Worm (Caenorhabditis elegans) whole organism, young adult: ENCODE data around the gene F53C11.1.

Source experiments
- bed-1 ChIP-seq: fragments of 200-800 bp; sonication (Bioruptor generic); IDR thresholded peaks from 2 replicates; pipeline ENCODE4 v1.3.6; 2022; ENCODE audit warnings: missing genetic modification reagents, missing genetic modification characterization, missing compliant biosample characterization
- ceh-40 ChIP-seq: fragments of 200-800 bp; sonication (Bioruptor generic); IDR thresholded peaks from 2 replicates; pipeline ENCODE4 v1.3.6; 2022; ENCODE audit warnings: missing genetic modification characterization, missing compliant biosample characterization
- die-1 ChIP-seq: sonication (generic microtip); optimal IDR thresholded peaks from 2 replicates; lab custom pipeline; 2016; ENCODE audit warnings: missing genotype, mild to moderate bottlenecking, missing genetic modification characterization, missing compliant biosample characterization
- efl-1 ChIP-seq: fragments of 150-350 bp; optimal IDR thresholded peaks from 2 replicates; lab custom pipeline; 2014; ENCODE audit warnings: missing biosample characterization, missing genetic modification reagents, missing genetic modification characterization
- hsf-1 ChIP-seq: fragments of 200-800 bp; sonication (Bioruptor generic); IDR thresholded peaks from 2 replicates; pipeline ENCODE4 v1.3.6; 2022; ENCODE audit warnings: missing genetic modification reagents, missing genetic modification characterization, missing compliant biosample characterization
- nfya-2 ChIP-seq: fragments of 200-800 bp; sonication (Bioruptor generic); IDR thresholded peaks from 2 replicates; pipeline ENCODE4 v1.3.6; 2022; ENCODE audit warnings: missing genetic modification reagents, missing genetic modification characterization, missing compliant biosample characterization
- nhr-90 ChIP-seq: sonication (generic microtip); optimal IDR thresholded peaks from 2 replicates; lab custom pipeline; 2016; ENCODE audit warnings: missing genotype, mild to moderate bottlenecking, missing genetic modification characterization, missing compliant biosample characterization
- unc-62 ChIP-seq: fragments of 150-350 bp; optimal IDR thresholded peaks from 2 replicates; lab custom pipeline; 2014; ENCODE audit warnings: missing biosample characterization, missing genetic modification reagents, missing genetic modification characterization

- no peak for TF ChIP-seq hsf-1
- no peak for TF ChIP-seq nfya-2 (GFP tag; lab: Robert Waterston, UW)
- TF ChIP-seq efl-1 (GFP tag; lab: Kevin White, UChicago) = no peak
- TF ChIP-seq bed-1 = no peak
- no peak for TF ChIP-seq nhr-90 (tag; lab: Kevin White, UChicago)
- no peak for TF ChIP-seq unc-62 (GFP tag; lab: Kevin White, UChicago)
- no peak for TF ChIP-seq die-1 (tag; lab: Kevin White, UChicago)
- no peak for TF ChIP-seq ceh-40 (GFP tag; lab: Robert Waterston, UW)
Observed at ce11 chrV:13756359-13757091, 19.1 kb upstream of the F53C11.1 start, which contains the start of gene F20G2.2.
